Fruit fly (Drosophila melanogaster) whole organism, embryonic: ENCODE measurements around the gene CG42749.

Experiments used
- Asciz ChIP-seq: fragments of 200-800 bp; sonication (Bioruptor generic); optimal IDR thresholded peaks from 2 replicates; lab custom pipeline; 2017; ENCODE audit warnings: missing biosample characterization, mild to moderate bottlenecking, missing genetic modification characterization, missing genetic modification reagents
- B-H2 ChIP-seq: fragments of 200-800 bp; sonication (Bioruptor generic); optimal IDR thresholded peaks from 2 replicates; lab custom pipeline; 2018; ENCODE audit warnings: missing biosample characterization, mild to moderate bottlenecking, missing genetic modification characterization
- CG10209 ChIP-seq: fragments of 200-800 bp; sonication (Bioruptor generic); optimal IDR thresholded peaks from 3 replicates; lab custom pipeline; 2017; ENCODE audit warnings: missing biosample characterization, mild to moderate bottlenecking, missing genetic modification characterization, missing genetic modification reagents
- CG10321 ChIP-seq: fragments of 200-800 bp; sonication (Bioruptor generic); IDR thresholded peaks from 2 replicates; pipeline ENCODE4 v1.3.6; 2022; ENCODE audit warnings: missing biosample characterization, missing genetic modification characterization
- CG11247 ChIP-seq: fragments of 200-800 bp; sonication (Bioruptor generic); IDR thresholded peaks from 2 replicates; pipeline ENCODE4 v1.3.6; 2022; ENCODE audit warnings: missing biosample characterization, missing genetic modification characterization
- CG12104 ChIP-seq: fragments of 200-800 bp; sonication (Bioruptor generic); optimal IDR thresholded peaks from 3 replicates; lab custom pipeline; 2016; ENCODE audit warnings: missing biosample characterization, missing genetic modification characterization
- CG1233 ChIP-seq: fragments of 200-800 bp; sonication (Bioruptor generic); optimal IDR thresholded peaks from 4 replicates; lab custom pipeline; 2018; ENCODE audit warnings: missing biosample characterization, mild to moderate bottlenecking, missing genetic modification characterization
- CG12391 ChIP-seq: fragments of 200-800 bp; sonication (Bioruptor generic); optimal IDR thresholded peaks from 3 replicates; lab custom pipeline; 2018; ENCODE audit warnings: missing biosample characterization, mild to moderate bottlenecking, missing genetic modification characterization, moderate library complexity
- CG13624 ChIP-seq: fragments of 200-800 bp; sonication (Bioruptor generic); optimal IDR thresholded peaks from 2 replicates; lab custom pipeline; 2016; ENCODE audit warnings: missing biosample characterization, missing genetic modification characterization
- CG14710 ChIP-seq: fragments of 200-800 bp; sonication (Bioruptor generic); optimal IDR thresholded peaks from 3 replicates; lab custom pipeline; 2019; ENCODE audit warnings: missing biosample characterization, mild to moderate bottlenecking, missing genetic modification characterization, moderate library complexity
- CG15514 ChIP-seq: fragments of 200-800 bp; sonication (Bioruptor generic); optimal IDR thresholded peaks from 3 replicates; lab custom pipeline; 2017; ENCODE audit warnings: missing biosample characterization, missing genetic modification characterization, mild to moderate bottlenecking, moderate library complexity, missing genetic modification reagents
- CG18011 ChIP-seq: fragments of 200-800 bp; sonication (Bioruptor generic); optimal IDR thresholded peaks from 2 replicates; lab custom pipeline; 2017; ENCODE audit warnings: missing biosample characterization, missing genetic modification characterization, mild to moderate bottlenecking, moderate library complexity, missing genotype
- CG2120 ChIP-seq: fragments of 200-800 bp; sonication (Bioruptor generic); optimal IDR thresholded peaks from 3 replicates; lab custom pipeline; 2016; ENCODE audit warnings: missing biosample characterization, missing genetic modification characterization
- CG31441 ChIP-seq: fragments of 200-800 bp; sonication (Bioruptor generic); IDR thresholded peaks from 2 replicates; pipeline ENCODE4 v1.3.6; 2022; ENCODE audit warnings: missing biosample characterization, missing genetic modification characterization
- CG3726 ChIP-seq: fragments of 200-800 bp; sonication (Bioruptor generic); IDR thresholded peaks from 3 replicates; pipeline ENCODE4, ENCODE4 v1.3.6; 2022; ENCODE audit warnings: missing biosample characterization, missing genetic modification characterization
- CG3838 ChIP-seq: fragments of 200-800 bp; sonication (Bioruptor generic); optimal IDR thresholded peaks from 3 replicates; lab custom pipeline; 2016; ENCODE audit warnings: missing biosample characterization, missing genetic modification characterization
- CG3995 ChIP-seq: fragments of 200-800 bp; sonication (Bioruptor generic); optimal IDR thresholded peaks from 3 replicates; lab custom pipeline; 2016; ENCODE audit warnings: missing biosample characterization, missing genetic modification characterization
- CG4328 ChIP-seq: fragments of 200-800 bp; sonication (Bioruptor generic); optimal IDR thresholded peaks from 3 replicates; lab custom pipeline; 2017; ENCODE audit warnings: missing biosample characterization, missing genetic modification reagents, missing genetic modification characterization
- CG4360 ChIP-seq: fragments of 200-800 bp; sonication (Bioruptor generic); IDR thresholded peaks from 2 replicates; pipeline ENCODE4 v1.3.6; 2022; ENCODE audit warnings: missing biosample characterization, missing genetic modification characterization
- CG6272 ChIP-seq: fragments of 200-800 bp; sonication (Bioruptor generic); IDR thresholded peaks from 2 replicates; pipeline ENCODE4 v1.3.6; 2022; ENCODE audit warnings: missing biosample characterization, missing genetic modification characterization
- CG9727 ChIP-seq: fragments of 200-800 bp; sonication (Bioruptor generic); optimal IDR thresholded peaks from 3 replicates; lab custom pipeline; 2017; ENCODE audit warnings: missing biosample characterization, mild to moderate bottlenecking, missing genetic modification characterization
- HLHmδ ChIP-seq: fragments of 200-800 bp; sonication (Bioruptor generic); optimal IDR thresholded peaks from 2 replicates; lab custom pipeline; 2018; ENCODE audit warnings: missing biosample characterization, mild to moderate bottlenecking, missing genetic modification characterization, moderate library complexity
- Hey ChIP-seq: fragments of 200-800 bp; sonication (Bioruptor generic); optimal IDR thresholded peaks from 3 replicates; lab custom pipeline; 2018; ENCODE audit warnings: missing biosample characterization, mild to moderate bottlenecking, missing genetic modification characterization
- Lim3 ChIP-seq: fragments of 200-800 bp; sonication (Bioruptor generic); IDR thresholded peaks from 2 replicates; pipeline ENCODE4 v1.3.6; 2022; ENCODE audit warnings: missing biosample characterization, missing genetic modification characterization
- Nf-YA ChIP-seq: fragments of 200-800 bp; sonication (Bioruptor generic); IDR thresholded peaks from 2 replicates; pipeline ENCODE4 v1.3.6; 2022; ENCODE audit warnings: missing biosample characterization, missing genetic modification characterization
- Opbp ChIP-seq: fragments of 200-800 bp; sonication (Bioruptor generic); IDR thresholded peaks from 3 replicates; pipeline ENCODE4 v1.3.6; 2022; ENCODE audit warnings: missing biosample characterization, missing genetic modification characterization; ENCODE audit not compliant: partially characterized antibody
- Rx ChIP-seq: fragments of 200-800 bp; sonication (Bioruptor generic); IDR thresholded peaks from 2 replicates; pipeline ENCODE4 v1.3.6; 2022; ENCODE audit warnings: missing biosample characterization, missing genetic modification characterization
- ash1 ChIP-seq: fragments of 200-800 bp; sonication (Bioruptor generic); optimal IDR thresholded peaks from 2 replicates; lab custom pipeline; 2018; ENCODE audit warnings: missing biosample characterization, mild to moderate bottlenecking, missing genetic modification characterization
- bbx ChIP-seq: fragments of 200-800 bp; sonication (Bioruptor generic); IDR thresholded peaks from 2 replicates; pipeline ENCODE4 v1.3.6; 2022; ENCODE audit warnings: missing biosample characterization, missing genetic modification characterization; ENCODE audit not compliant: partially characterized antibody
- cato ChIP-seq: fragments of 200-800 bp; sonication (Bioruptor generic); optimal IDR thresholded peaks from 2 replicates; lab custom pipeline; 2016; ENCODE audit warnings: missing biosample characterization, missing genetic modification characterization, borderline replicate concordance
- crc ChIP-seq: fragments of 200-800 bp; sonication (Bioruptor generic); optimal IDR thresholded peaks from 2 replicates; lab custom pipeline; 2016; ENCODE audit warnings: missing biosample characterization, missing genetic modification characterization
- cwo ChIP-seq: fragments of 200-800 bp; sonication (Bioruptor generic); optimal IDR thresholded peaks from 3 replicates; lab custom pipeline; 2017; ENCODE audit warnings: missing biosample characterization, missing genetic modification characterization, mild to moderate bottlenecking, moderate library complexity, missing genetic modification reagents
- dan ChIP-seq: fragments of 200-800 bp; sonication (Bioruptor generic); IDR thresholded peaks from 2 replicates; pipeline ENCODE4 v1.3.6; 2022; ENCODE audit warnings: missing biosample characterization, missing genetic modification characterization
- disco-r ChIP-seq: fragments of 200-800 bp; sonication (Bioruptor generic); optimal IDR thresholded peaks from 2 replicates; lab custom pipeline; 2016; ENCODE audit warnings: missing biosample characterization, missing genetic modification characterization
- ftz-f1 ChIP-seq: fragments of 200-800 bp; sonication (Bioruptor generic); optimal IDR thresholded peaks from 2 replicates; lab custom pipeline; 2016; ENCODE audit warnings: missing biosample characterization, missing genetic modification characterization
- grau ChIP-seq: fragments of 200-800 bp; optimal IDR thresholded peaks from 3 replicates; lab custom pipeline; 2019; ENCODE audit warnings: missing biosample characterization, mild to moderate bottlenecking, missing genetic modification characterization, moderate library complexity
- ham ChIP-seq: fragments of 200-800 bp; sonication (Bioruptor generic); IDR thresholded peaks from 2 replicates; pipeline ENCODE4 v1.3.6; 2022; ENCODE audit warnings: missing biosample characterization, missing genetic modification characterization
- jigr1 ChIP-seq: fragments of 200-800 bp; sonication (Bioruptor generic); IDR thresholded peaks from 3 replicates; pipeline ENCODE4 v1.3.6; 2022; ENCODE audit warnings: missing biosample characterization, missing genetic modification characterization
- lilli ChIP-seq: fragments of 200-800 bp; sonication (Bioruptor generic); optimal IDR thresholded peaks from 3 replicates; lab custom pipeline; 2016; ENCODE audit warnings: missing biosample characterization, missing genetic modification characterization
- prd ChIP-seq, 3 experiments: fragments of >200 bp in 2 of 3; fragments of 200-800 bp in 1 of 3; sonication (Bioruptor generic) in 1 of 3; optimal IDR thresholded peaks in 2 of 3; IDR thresholded peaks in 1 of 3; 2 replicates in 2 of 3; 3 replicates in 1 of 3; pipeline versions ENCODE4 v1.3.6 to Lab custom; 2017 to 2022; ENCODE audit warnings: missing biosample characterization in 1 of 3, missing genetic modification characterization in 1 of 3
- pros ChIP-seq: fragments of 200-800 bp; sonication (Bioruptor generic); optimal IDR thresholded peaks from 3 replicates; lab custom pipeline; 2019; ENCODE audit warnings: missing biosample characterization, mild to moderate bottlenecking, missing genetic modification characterization, moderate library complexity
- ranshi ChIP-seq: fragments of 200-800 bp; sonication (Bioruptor generic); IDR thresholded peaks from 2 replicates; pipeline ENCODE4 v1.3.6; 2022; ENCODE audit warnings: missing biosample characterization, missing genetic modification characterization
- row ChIP-seq: fragments of 200-800 bp; sonication (Bioruptor generic); IDR thresholded peaks from 3 replicates; pipeline ENCODE4 v1.3.6; 2022; ENCODE audit warnings: missing biosample characterization, missing genetic modification characterization
- sens ChIP-seq: fragments of 200-800 bp; sonication (Bioruptor generic); peaks from one replicate; lab custom pipeline; 2016; ENCODE audit warnings: missing biosample characterization, missing genetic modification characterization
- slbo ChIP-seq: fragments of 200-800 bp; sonication (Bioruptor generic); IDR thresholded peaks from 2 replicates; pipeline ENCODE4 v1.3.6; 2022; ENCODE audit warnings: missing biosample characterization, missing genetic modification characterization
- ssp ChIP-seq: fragments of 200-800 bp; sonication (Bioruptor generic); IDR thresholded peaks from 2 replicates; pipeline ENCODE4 v1.3.6; 2022; ENCODE audit warnings: missing biosample characterization, missing genetic modification characterization
- tgo ChIP-seq: fragments of 200-800 bp; sonication (Bioruptor generic); IDR thresholded peaks from 3 replicates; pipeline ENCODE4 v1.3.6; 2022; ENCODE audit warnings: missing biosample characterization, missing genetic modification characterization
- tna ChIP-seq: fragments of 200-800 bp; sonication (Bioruptor generic); IDR thresholded peaks from 2 replicates; pipeline ENCODE4 v1.3.6; 2022; ENCODE audit warnings: missing biosample characterization, missing genetic modification characterization; ENCODE audit not compliant: partially characterized antibody
- trh ChIP-seq: fragments of 200-800 bp; sonication (Bioruptor generic); optimal IDR thresholded peaks from 2 replicates; lab custom pipeline; 2016; ENCODE audit warnings: missing biosample characterization, missing genetic modification characterization
- vfl ChIP-seq: fragments of 200-800 bp; sonication (Bioruptor generic); optimal IDR thresholded peaks from 2 replicates; lab custom pipeline; 2016; ENCODE audit warnings: missing biosample characterization, missing genetic modification characterization
- zfh1 ChIP-seq: fragments of 200-800 bp; sonication (Bioruptor generic); IDR thresholded peaks from 3 replicates; pipeline ENCODE4 v1.3.6; 2022; ENCODE audit warnings: missing biosample characterization, missing genetic modification characterization

CG42749 gene

dm6 chrX:5322459-5322883, 26.6 kb downstream of the CG42749 start, which contains the start of gene Rnp4F (continued):
- TF ChIP-seq ftz-f1: no peak
- peak; percentile 97 for TF ChIP-seq grau (tag; lab: Kevin White, UChicago)
- 0 out of 2 replicates have a peak, but pooled peaks have one; percentile 11 for TF ChIP-seq CG10321 (GFP tag; lab: Robert Waterston, UW)
- TF ChIP-seq trh (GFP tag; lab: Kevin White, UChicago): peak; percentile 49
- TF ChIP-seq CG3726: no peak
- TF ChIP-seq B-H2 (GFP tag; lab: Kevin White, UChicago): peak; percentile 9
- TF ChIP-seq CG11247: peak; percentile 68
- peak; percentile 97 for TF ChIP-seq ssp (GFP tag; lab: Robert Waterston, UW)
- peak; percentile 78 for TF ChIP-seq CG13624 (GFP tag; lab: Kevin White, UChicago)
- peak; percentile 53 for TF ChIP-seq cato (GFP tag; lab: Kevin White, UChicago)
- TF ChIP-seq Nf-YA: no peak
- peak; percentile 90 for TF ChIP-seq sens (GFP tag; lab: Kevin White, UChicago)
- TF ChIP-seq ranshi (GFP tag; lab: Robert Waterston, UW): peak; percentile 71
- TF ChIP-seq CG1233: peak; percentile 44
- no peak for TF ChIP-seq Lim3 (GFP tag; lab: Robert Waterston, UW)
- no peak for TF ChIP-seq CG4360 (GFP tag; lab: Robert Waterston, UW)
- peak; percentile 66 for TF ChIP-seq CG3995 (GFP tag; lab: Kevin White, UChicago)
- TF ChIP-seq CG15514: peak; percentile 56
- TF ChIP-seq HLHmδ (GFP tag; lab: Kevin White, UChicago): no peak
- TF ChIP-seq CG31441 (GFP tag; lab: Robert Waterston, UW): no peak; the same call in 1 of the 2 replicates
- TF ChIP-seq CG18011 (GFP tag; lab: Kevin White, UChicago): peak; percentile 48
- peak; percentile 50 for TF ChIP-seq CG14710
- TF ChIP-seq Asciz (GFP tag; lab: Kevin White, UChicago): no peak
- peak; percentile 49 for TF ChIP-seq CG12104
- no peak for TF ChIP-seq crc (GFP tag; lab: Kevin White, UChicago)
- no peak for TF ChIP-seq ash1 (GFP tag; lab: Kevin White, UChicago)
- peak; percentile 28; the same call in 1 of the 2 replicates for TF ChIP-seq ham (GFP tag; lab: Robert Waterston, UW)
- peak; percentile 51 for TF ChIP-seq CG10209 (GFP tag; lab: Kevin White, UChicago)
- peak; percentile 56 for TF ChIP-seq Rx
- TF ChIP-seq vfl (GFP tag; lab: Kevin White, UChicago): peak; percentile 41
- TF ChIP-seq pros (GFP tag; lab: Kevin White, UChicago): no peak
- TF ChIP-seq CG12391 (tag; lab: Kevin White, UChicago): peak; percentile 53
- TF ChIP-seq CG6272 (GFP tag; lab: Robert Waterston, UW): peak; percentile 83
- TF ChIP-seq slbo (GFP tag; lab: Robert Waterston, UW): peak; percentile 86
- no peak for TF ChIP-seq prd (optimal IDR thresholded peaks at IDR 0.05; lab: Kevin White, UChicago)
- TF ChIP-seq prd (GFP tag; IDR thresholded peaks at IDR 0.05; lab: Robert Waterston, UW): peak; percentile 80
- no peak for TF ChIP-seq CG4328 (GFP tag; lab: Kevin White, UChicago)
- no peak for TF ChIP-seq dan (GFP tag; lab: Robert Waterston, UW)
- peak; percentile 58; the same call in 1 of the 3 replicates for TF ChIP-seq jigr1 (GFP tag; lab: Robert Waterston, UW)
- TF ChIP-seq disco-r (GFP tag; lab: Kevin White, UChicago): peak; percentile 64
- TF ChIP-seq tgo (GFP tag; lab: Robert Waterston, UW): peak; percentile 69
- peak; percentile 88 for TF ChIP-seq Opbp
- peak; percentile 87 for TF ChIP-seq CG2120 (GFP tag; lab: Kevin White, UChicago)
- TF ChIP-seq CG9727: peak; percentile 64
- TF ChIP-seq Hey (tag; lab: Kevin White, UChicago): no peak
- peak; percentile 94 for TF ChIP-seq row (GFP tag; lab: Robert Waterston, UW)
- no peak for TF ChIP-seq CG3838
- peak; percentile 80 for TF ChIP-seq bbx (GFP tag; lab: Robert Waterston, UW)
- peak; percentile 80 for TF ChIP-seq lilli (GFP tag; lab: Kevin White, UChicago)
- peak; percentile 76 for TF ChIP-seq zfh1
- no peak for TF ChIP-seq cwo (GFP tag; lab: Kevin White, UChicago)
- TF ChIP-seq tna (GFP tag; lab: Robert Waterston, UW): peak; percentile 51; the same call in 1 of the 2 replicates
